Worm (Caenorhabditis elegans): ENCODE measurements around the gene nstp-7.

DNA sequence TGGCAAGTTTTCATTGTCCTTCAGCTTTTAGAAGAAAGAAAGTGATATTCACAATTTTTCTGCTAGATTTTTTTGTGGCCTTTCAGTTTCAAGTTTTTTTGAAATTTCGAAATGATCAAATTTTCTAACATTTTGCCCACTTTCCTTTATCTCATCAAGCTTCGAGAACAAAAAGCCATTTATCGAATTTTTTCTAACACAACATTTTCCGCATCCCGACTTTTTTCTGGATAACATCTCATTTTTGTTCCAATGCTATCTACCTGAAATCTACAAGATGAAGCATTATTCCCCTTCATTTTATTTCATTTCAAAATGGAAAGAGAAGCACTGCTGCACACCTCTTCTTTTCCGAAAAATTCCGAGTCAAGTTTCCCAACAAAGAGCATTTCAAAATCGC lies 11.2 kb downstream of the nstp-7 start, which contains the start of gene ZK488.5:
- no peak for TF ChIP-seq F13H6.1 (tag; optimal IDR thresholded peaks at IDR 0.05)
- TF ChIP-seq aly-2 (tag; optimal IDR thresholded peaks at IDR 0.05): no peak

Data from whole organism, L2 larva.